Fruit fly (Drosophila melanogaster) Kc167 (cell line): ENCODE measurements around the gene GatA.

Source experiments
- Myc ChIP-seq: fragments of >200 bp; optimal IDR thresholded peaks from 2 replicates; lab custom pipeline; 2017; ENCODE audit warnings: missing external identifiers
- Sin3A ChIP-seq: fragments of >200 bp; optimal IDR thresholded peaks from 2 replicates; lab custom pipeline; 2018; ENCODE audit warnings: missing external identifiers
- h ChIP-seq: fragments of >200 bp; optimal IDR thresholded peaks from 3 replicates; lab custom pipeline; 2018; ENCODE audit warnings: missing external identifiers
- insv ChIP-seq: fragments of >200 bp; optimal IDR thresholded peaks from 3 replicates; lab custom pipeline; 2018; ENCODE audit warnings: missing external identifiers
- psq ChIP-seq: fragments of >200 bp; optimal IDR thresholded peaks from 2 replicates; lab custom pipeline; 2017; ENCODE audit warnings: missing external identifiers
- ttk ChIP-seq: sonication (Bioruptor generic); optimal IDR thresholded peaks from 2 replicates; lab custom pipeline; 2017; ENCODE audit warnings: missing external identifiers

GatA gene

dm6 chr3R:18998370-18998769, 30.3 kb downstream of the GatA start:
- no peak for TF ChIP-seq psq (lab: Kevin White, UChicago)
- no peak for TF ChIP-seq Myc
- no peak for TF ChIP-seq Sin3A (lab: Kevin White, UChicago)
- TF ChIP-seq insv (lab: Kevin White, UChicago) = no peak
- no peak for TF ChIP-seq ttk (lab: Kevin White, UChicago)
- no peak for TF ChIP-seq h

- TF ChIP-seq h = no peak
- no peak for TF ChIP-seq psq (lab: Kevin White, UChicago)
- no peak for TF ChIP-seq Myc
- no peak for TF ChIP-seq insv (lab: Kevin White, UChicago)
- TF ChIP-seq ttk (lab: Kevin White, UChicago) = no peak
- TF ChIP-seq Sin3A (lab: Kevin White, UChicago) = no peak
Observed at dm6 chr3R:18997388-18998287, 31.0 kb downstream of the GatA start.

- TF ChIP-seq Sin3A (lab: Kevin White, UChicago) (no peak), h (no peak), ttk (lab: Kevin White, UChicago) (no peak), Myc (no peak), psq (lab: Kevin White, UChicago) (no peak), insv (lab: Kevin White, UChicago) (no peak)
Observed at dm6 chr3R:18995556-18996272, 32.9 kb downstream of the GatA start.

- no peak for TF ChIP-seq ttk (lab: Kevin White, UChicago)
- TF ChIP-seq h = no peak
- no peak for TF ChIP-seq Myc
- no peak for TF ChIP-seq Sin3A (lab: Kevin White, UChicago)
- TF ChIP-seq psq (lab: Kevin White, UChicago) = no peak
- no peak for TF ChIP-seq insv (lab: Kevin White, UChicago)
Observed at dm6 chr3R:18993159-18993558, 35.5 kb downstream of the GatA start.

dm6 chr3R:18991721-18992120, 36.9 kb downstream of the GatA start:
- TF ChIP-seq ttk (lab: Kevin White, UChicago) = no peak
- no peak for TF ChIP-seq h
- TF ChIP-seq Sin3A (lab: Kevin White, UChicago) = no peak
- TF ChIP-seq insv (lab: Kevin White, UChicago) = no peak

dm6 chr3R:18990514-18990913, 38.1 kb downstream of the GatA start:
- TF ChIP-seq Myc = no peak

dm6 chr3R:18989819-18990137, 38.9 kb downstream of the GatA start:
- TF ChIP-seq insv (lab: Kevin White, UChicago) (no peak), Sin3A (lab: Kevin White, UChicago) (no peak), Myc (no peak), psq (lab: Kevin White, UChicago) (no peak), ttk (lab: Kevin White, UChicago) (no peak), h (no peak)

- TF ChIP-seq Sin3A (lab: Kevin White, UChicago) (no peak), psq (lab: Kevin White, UChicago) (no peak), h (no peak), insv (lab: Kevin White, UChicago) (no peak), ttk (lab: Kevin White, UChicago) (no peak), Myc (no peak)
Observed at dm6 chr3R:18988957-18989818, 39.5 kb downstream of the GatA start.

- TF ChIP-seq psq (lab: Kevin White, UChicago) = no peak
- TF ChIP-seq h = no peak
- TF ChIP-seq Sin3A (lab: Kevin White, UChicago) = no peak
- no peak for TF ChIP-seq Myc
- no peak for TF ChIP-seq ttk (lab: Kevin White, UChicago)
- TF ChIP-seq insv (lab: Kevin White, UChicago) = no peak
Observed at dm6 chr3R:18987428-18988416, 40.9 kb downstream of the GatA start.

- TF ChIP-seq Sin3A (lab: Kevin White, UChicago) (no peak), Myc (no peak), insv (lab: Kevin White, UChicago) (no peak), psq (lab: Kevin White, UChicago) (no peak), ttk (lab: Kevin White, UChicago) (no peak), h (no peak)
Observed at dm6 chr3R:18986089-18986887, 42.4 kb downstream of the GatA start.
